Fruit fly (Drosophila melanogaster) whole organism, wandering third instar larva: ENCODE results near the gene CG32271.

Experiments
- CG9705 ChIP-seq: fragments of 200-800 bp; sonication (Bioruptor generic); optimal IDR thresholded peaks from 2 replicates; lab custom pipeline; 2018; ENCODE audit warnings: missing biosample characterization, mild to moderate bottlenecking, missing genetic modification characterization
- N ChIP-seq: fragments of >200 bp; optimal IDR thresholded peaks from 2 replicates; lab custom pipeline; 2018; ENCODE audit warnings: missing biosample characterization, missing external identifiers, missing genetic modification characterization
- psq ChIP-seq: fragments of 200-800 bp; sonication (Bioruptor generic); optimal IDR thresholded peaks from 3 replicates; lab custom pipeline; 2017; ENCODE audit warnings: missing biosample characterization, mild to moderate bottlenecking, missing genetic modification characterization, moderate library complexity

- TF ChIP-seq CG9705 (GFP tag; lab: Kevin White, UChicago) (no peak), N (GFP tag; lab: Kevin White, UChicago) (no peak), psq (GFP tag; lab: Kevin White, UChicago) (no peak)
Measured at dm6 chr3L:3218859-3219258, 15.9 kb upstream of the CG32271 start, which contains the start of the genes hob and nSMase.
